Fruit fly (Drosophila melanogaster) whole organism, wandering third instar larva: Measurements from ENCODE around the gene CG9297.

Experiments used
- CG32264 ChIP-seq: fragments of 200-800 bp; sonication (Bioruptor generic); optimal IDR thresholded peaks from 2 replicates; lab custom pipeline; 2016; ENCODE audit warnings: missing biosample characterization, missing genetic modification characterization
- CrebA ChIP-seq: fragments of 200-800 bp; sonication (Bioruptor generic); optimal IDR thresholded peaks from 2 replicates; lab custom pipeline; 2016; ENCODE audit warnings: missing biosample characterization, mild to moderate bottlenecking, missing genetic modification characterization, borderline replicate concordance
- GATAd ChIP-seq: sonication (Bioruptor generic); optimal IDR thresholded peaks from 2 replicates; lab custom pipeline; 2016; ENCODE audit warnings: missing biosample characterization, missing genetic modification characterization
- Vsx2 ChIP-seq: fragments of 200-300, 225-300 bp; sonication (Bioruptor generic); optimal IDR thresholded peaks from 2 replicates; lab custom pipeline; 2018; ENCODE audit warnings: missing biosample characterization, missing genetic modification characterization; ENCODE audit not compliant: partially characterized antibody
- fru ChIP-seq: fragments of 200-800 bp; sonication (Bioruptor generic); optimal IDR thresholded peaks from 3 replicates; lab custom pipeline; 2016; ENCODE audit warnings: missing biosample characterization, mild to moderate bottlenecking, missing genetic modification characterization
- jim ChIP-seq: fragments of 175-275, 200-325 bp; sonication (Bioruptor generic); optimal IDR thresholded peaks from 2 replicates; lab custom pipeline; 2016; ENCODE audit warnings: missing biosample characterization, mild to moderate bottlenecking, missing genetic modification characterization
- usp ChIP-seq: fragments of >200 bp; optimal IDR thresholded peaks from 2 replicates; lab custom pipeline; 2017; ENCODE audit warnings: missing biosample characterization, missing genetic modification characterization

dm6 chr3R:13783397-13783796, 12.1 kb downstream of the CG9297 start:
- TF ChIP-seq usp (GFP tag; lab: Kevin White, UChicago) = no peak
- TF ChIP-seq fru (GFP tag; lab: Kevin White, UChicago) = no peak
- TF ChIP-seq Vsx2 = no peak
- TF ChIP-seq CrebA (GFP tag; lab: Kevin White, UChicago) = no peak
- TF ChIP-seq CG32264 = no peak
- TF ChIP-seq GATAd (GFP tag; lab: Kevin White, UChicago) = no peak
- TF ChIP-seq jim (GFP tag; lab: Kevin White, UChicago) = no peak
